Worm (Caenorhabditis elegans): ENCODE results near the gene slc-17.5.
A peak's percentile ranks its signal among the peaks of the same experiment; 100 is the strongest.

- TF ChIP-seq unc-62 (GFP tag; optimal IDR thresholded peaks at IDR 0.05) (no peak), skn-1 (tag; optimal IDR thresholded peaks at IDR 0.05) (no peak), tbx-2 (tag; optimal IDR thresholded peaks at IDR 0.05) (no peak), elt-1 (tag; optimal IDR thresholded peaks at IDR 0.05) (no peak), nhr-25 (tag; optimal IDR thresholded peaks at IDR 0.05) (peak; percentile 53), daf-12 (tag; optimal IDR thresholded peaks at IDR 0.05) (no peak), lsy-12 (tag; optimal IDR thresholded peaks at IDR 0.05) (peak; percentile 41), nhr-76 (tag; optimal IDR thresholded peaks at IDR 0.05) (no peak), ceh-82 (tag; optimal IDR thresholded peaks at IDR 0.05) (no peak), nfya-1 (tag; optimal IDR thresholded peaks at IDR 0.05; ENCODE audit: insufficient read depth) (peak; percentile 36), lin-39 (tag; optimal IDR thresholded peaks at IDR 0.05) (peak; percentile 2), ztf-4 (tag; optimal IDR thresholded peaks at IDR 0.05) (no peak), eor-1 (tag; optimal IDR thresholded peaks at IDR 0.05) (no peak)
Observed at ce11 chrV:8235331-8235730, 49.4 kb downstream of the slc-17.5 start.

All from whole organism, L3 larva.